Fruit fly (Drosophila melanogaster): ENCODE measurements around the gene La.

dm6 chr2L:20352727-20353126, 2.9 kb upstream of the La start:
- TF ChIP-seq br (GFP tag; optimal IDR thresholded peaks at IDR 0.05): no peak
- no peak for TF ChIP-seq Myc (optimal IDR thresholded peaks at IDR 0.05)
